Worm (Caenorhabditis elegans) whole organism, L2 larva: ENCODE data around the gene cyp-23A1.

Source experiments
- aly-2 ChIP-seq: fragments of 150-350 bp; optimal IDR thresholded peaks from 2 replicates; lab custom pipeline; 2014; ENCODE audit warnings: missing biosample characterization, missing genetic modification characterization
- egl-27 ChIP-seq: sonication (generic microtip); optimal IDR thresholded peaks from 3 replicates; lab custom pipeline; 2017; ENCODE audit warnings: missing biosample characterization, missing genetic modification reagents, missing genetic modification characterization
- elt-3 ChIP-seq: sonication (generic microtip); optimal IDR thresholded peaks from 2 replicates; lab custom pipeline; 2017; ENCODE audit warnings: missing biosample characterization, missing genetic modification characterization
- lin-13 ChIP-seq: fragments of 150-350 bp; optimal IDR thresholded peaks from 2 replicates; lab custom pipeline; 2014; ENCODE audit warnings: missing biosample characterization, missing genetic modification reagents, missing genetic modification characterization
- nhr-11 ChIP-seq: fragments of 150-350 bp; optimal IDR thresholded peaks from 2 replicates; lab custom pipeline; 2014; ENCODE audit warnings: missing biosample characterization, missing genetic modification characterization
- nhr-237 ChIP-seq: fragments of 150-350 bp; optimal IDR thresholded peaks from 2 replicates; lab custom pipeline; 2014; ENCODE audit warnings: missing biosample characterization, missing genetic modification characterization
- nhr-25 ChIP-seq: fragments of 150-350 bp; sonication (generic microtip); optimal IDR thresholded peaks from 3 replicates; lab custom pipeline; 2014; ENCODE audit warnings: missing biosample characterization, missing genetic modification characterization
- sem-4 ChIP-seq: fragments of 150-350 bp; optimal IDR thresholded peaks from 2 replicates; lab custom pipeline; 2014; ENCODE audit warnings: missing biosample characterization, missing genetic modification reagents, missing genetic modification characterization
- skn-1 ChIP-seq: sonication (generic microtip); optimal IDR thresholded peaks from 2 replicates; lab custom pipeline; 2017; ENCODE audit warnings: missing biosample characterization, missing genetic modification characterization
- sma-3 ChIP-seq: sonication (generic microtip); optimal IDR thresholded peaks from 2 replicates; lab custom pipeline; 2016; ENCODE audit warnings: missing genetic modification reagents, missing genetic modification characterization, missing compliant biosample characterization
- unc-55 ChIP-seq: fragments of 150-350 bp; sonication (generic microtip); optimal IDR thresholded peaks from 3 replicates; lab custom pipeline; 2014; ENCODE audit warnings: missing biosample characterization, missing genetic modification reagents, missing genetic modification characterization
- unc-62 ChIP-seq: fragments of 150-350 bp; optimal IDR thresholded peaks from 2 replicates; lab custom pipeline; 2014; ENCODE audit warnings: missing biosample characterization, missing genetic modification reagents, missing genetic modification characterization
- zag-1 ChIP-seq: fragments of 150-350 bp; optimal IDR thresholded peaks from 2 replicates; lab custom pipeline; 2014; ENCODE audit warnings: missing biosample characterization, missing genetic modification characterization
- ztf-4 ChIP-seq: fragments of 150-350 bp; optimal IDR thresholded peaks from 2 replicates; lab custom pipeline; 2014; ENCODE audit warnings: missing biosample characterization, missing genetic modification characterization

- TF ChIP-seq ztf-4: no peak
- TF ChIP-seq sem-4 (tag; lab: Kevin White, UChicago): no peak
- no peak for TF ChIP-seq skn-1
- TF ChIP-seq elt-3: no peak
- TF ChIP-seq egl-27 (tag; lab: Kevin White, UChicago): no peak
- TF ChIP-seq nhr-237: no peak
- no peak for TF ChIP-seq aly-2 (tag; lab: Kevin White, UChicago)
- TF ChIP-seq unc-62: no peak
- no peak for TF ChIP-seq unc-55 (GFP tag; lab: Kevin White, UChicago)
- no peak for TF ChIP-seq nhr-11
- no peak for TF ChIP-seq zag-1 (tag; lab: Kevin White, UChicago)
- peak; percentile 18 for TF ChIP-seq sma-3 (GFP tag; lab: Kevin White, UChicago)
- no peak for TF ChIP-seq lin-13 (GFP tag; lab: Kevin White, UChicago)
- no peak for TF ChIP-seq nhr-25
Observed at ce11 chrII:4507669-4508068, 4.3 kb upstream of the cyp-23A1 start.
